Worm (Caenorhabditis elegans) whole organism, late embryonic: ENCODE measurements around the gene Y49F6B.20.

Experiments
- C08G9.2 ChIP-seq: sonication (generic microtip); optimal IDR thresholded peaks from 2 replicates; lab custom pipeline; 2016; ENCODE audit warnings: mild to moderate bottlenecking, missing genetic modification characterization, moderate library complexity, missing compliant biosample characterization
- C38D4.7 ChIP-seq: fragments of 200-800 bp; sonication (Bioruptor generic); optimal IDR thresholded peaks from 2 replicates; lab custom pipeline; 2018; ENCODE audit warnings: mild to moderate bottlenecking, missing genetic modification characterization, moderate library complexity, missing compliant biosample characterization
- ceh-18 ChIP-seq: sonication (generic microtip); optimal IDR thresholded peaks from 2 replicates; lab custom pipeline; 2016; ENCODE audit warnings: missing genetic modification characterization, missing compliant biosample characterization
- ceh-19 ChIP-seq: fragments of 200-800 bp; sonication (Bioruptor generic); optimal IDR thresholded peaks from 2 replicates; lab custom pipeline; 2018; ENCODE audit warnings: mild to moderate bottlenecking, missing genetic modification characterization, missing compliant biosample characterization
- ceh-2 ChIP-seq: sonication (generic microtip); optimal IDR thresholded peaks from 2 replicates; lab custom pipeline; 2016; ENCODE audit warnings: missing genotype, missing genetic modification characterization, missing compliant biosample characterization
- ceh-45 ChIP-seq: fragments of 200-800 bp; sonication (Bioruptor generic); IDR thresholded peaks from 2 replicates; pipeline ENCODE4 v1.3.6; 2022; ENCODE audit warnings: missing genetic modification reagents, missing genetic modification characterization, missing compliant biosample characterization
- ceh-48 ChIP-seq: sonication (generic microtip); optimal IDR thresholded peaks from 2 replicates; lab custom pipeline; 2016; ENCODE audit warnings: missing genetic modification characterization, inconsistent platforms, missing compliant biosample characterization
- elt-2 ChIP-seq: sonication (generic microtip); optimal IDR thresholded peaks from 2 replicates; lab custom pipeline; 2016; ENCODE audit warnings: missing genetic modification reagents, missing genetic modification characterization, missing compliant biosample characterization
- elt-4 ChIP-seq: sonication (generic microtip); optimal IDR thresholded peaks from 2 replicates; lab custom pipeline; 2016; ENCODE audit warnings: missing genetic modification characterization, missing compliant biosample characterization
- ets-4 ChIP-seq: sonication (generic microtip); optimal IDR thresholded peaks from 2 replicates; lab custom pipeline; 2016; ENCODE audit warnings: missing genetic modification characterization, missing compliant biosample characterization
- fax-1 ChIP-seq: sonication (generic microtip); optimal IDR thresholded peaks from 2 replicates; lab custom pipeline; 2016; ENCODE audit warnings: missing genotype, missing genetic modification characterization, missing compliant biosample characterization
- fkh-10 ChIP-seq: fragments of 150-350 bp; optimal IDR thresholded peaks from 2 replicates; lab custom pipeline; 2014; ENCODE audit warnings: missing biosample characterization, missing genetic modification reagents, missing genetic modification characterization
- hlh-13 ChIP-seq: fragments of 200-800 bp; sonication (Bioruptor generic); optimal IDR thresholded peaks from 2 replicates; lab custom pipeline; 2018; ENCODE audit warnings: mild to moderate bottlenecking, missing genetic modification characterization, missing compliant biosample characterization
- hlh-30 ChIP-seq: sonication (generic microtip); optimal IDR thresholded peaks from 2 replicates; lab custom pipeline; 2017; ENCODE audit warnings: antibody characterized with exemption, missing genetic modification characterization, missing compliant biosample characterization; ENCODE audit not compliant: insufficient read depth
- hlh-8 ChIP-seq: sonication (generic microtip); optimal IDR thresholded peaks from 2 replicates; lab custom pipeline; 2016; ENCODE audit warnings: missing genotype, missing genetic modification characterization, missing compliant biosample characterization
- lim-6 ChIP-seq: sonication (generic microtip); optimal IDR thresholded peaks from 2 replicates; lab custom pipeline; 2016; ENCODE audit warnings: missing genetic modification characterization, missing compliant biosample characterization
- nfya-1 ChIP-seq: sonication (generic microtip); optimal IDR thresholded peaks from 2 replicates; lab custom pipeline; 2017; ENCODE audit warnings: missing genetic modification characterization, mild to moderate bottlenecking, missing compliant biosample characterization, antibody characterized with exemption, moderate library complexity
- nhr-232 ChIP-seq: sonication (generic microtip); optimal IDR thresholded peaks from 2 replicates; lab custom pipeline; 2016; ENCODE audit warnings: missing genetic modification characterization, missing compliant biosample characterization
- pag-3 ChIP-seq: sonication (generic microtip); optimal IDR thresholded peaks from 2 replicates; lab custom pipeline; 2016; ENCODE audit warnings: missing compliant biosample characterization, missing genetic modification characterization, borderline replicate concordance
- pha-2 ChIP-seq: sonication (generic microtip); optimal IDR thresholded peaks from 2 replicates; lab custom pipeline; 2017; ENCODE audit warnings: mild to moderate bottlenecking, missing genetic modification characterization, missing compliant biosample characterization
- pros-1 ChIP-seq: fragments of 150-350 bp; optimal IDR thresholded peaks from 2 replicates; lab custom pipeline; 2014; ENCODE audit warnings: missing biosample characterization, missing genetic modification reagents, missing genetic modification characterization
- sox-4 ChIP-seq: sonication (generic microtip); optimal IDR thresholded peaks from 2 replicates; lab custom pipeline; 2017; ENCODE audit warnings: mild to moderate bottlenecking, missing genetic modification characterization, inconsistent platforms, missing compliant biosample characterization
- tbx-2 ChIP-seq: sonication (generic microtip); optimal IDR thresholded peaks from 2 replicates; lab custom pipeline; 2016; ENCODE audit warnings: missing genetic modification characterization, missing compliant biosample characterization
- tbx-7 ChIP-seq: sonication (generic microtip); optimal IDR thresholded peaks from 2 replicates; lab custom pipeline; 2016; ENCODE audit warnings: missing genotype, missing genetic modification characterization, missing compliant biosample characterization
- ttx-3 ChIP-seq: sonication (generic microtip); optimal IDR thresholded peaks from 2 replicates; lab custom pipeline; 2016; ENCODE audit warnings: missing genetic modification reagents, missing genetic modification characterization, missing compliant biosample characterization
- unc-3 ChIP-seq, 2 experiments: fragments of 200-800 bp in 1 of 2; sonication (Bioruptor generic) in 1 of 2; sonication (generic microtip) in 1 of 2; conservative IDR thresholded peaks in 1 of 2; optimal IDR thresholded peaks in 1 of 2; 2 replicates each; pipeline versions ENCODE4 v1.3.6 to Lab custom; 2016 to 2022; ENCODE audit warnings: missing compliant biosample characterization in 2 of 2, missing genetic modification characterization in 2 of 2, missing genetic modification reagents in 1 of 2
- unc-86 ChIP-seq: sonication (generic microtip); optimal IDR thresholded peaks from 2 replicates; lab custom pipeline; 2016; ENCODE audit warnings: missing genetic modification characterization, missing compliant biosample characterization
- zip-5 ChIP-seq: sonication (generic microtip); optimal IDR thresholded peaks from 2 replicates; lab custom pipeline; 2016; ENCODE audit warnings: missing genetic modification characterization, missing compliant biosample characterization

Gene Y49F6B.20

ce11 chrII:3428158-3428704 is 42.2 kb downstream of the Y49F6B.20 start:
- TF ChIP-seq elt-4 (tag; lab: Kevin White, UChicago) (no peak), ceh-19 (GFP tag; lab: Kevin White, UChicago) (peak; percentile 49), unc-3 (GFP tag; conservative IDR thresholded peaks at IDR 0.05; lab: Robert Waterston, UW) (no peak), unc-3 (tag; optimal IDR thresholded peaks at IDR 0.05; lab: Kevin White, UChicago) (peak; percentile 11), hlh-30 (peak; percentile 28), ceh-48 (tag; lab: Kevin White, UChicago) (peak; percentile 85), hlh-8 (tag; lab: Kevin White, UChicago) (no peak), ceh-45 (no peak), nfya-1 (tag; lab: Kevin White, UChicago) (peak; percentile 8), pag-3 (tag; lab: Kevin White, UChicago) (no peak), ceh-2 (tag; lab: Kevin White, UChicago) (no peak), sox-4 (peak; percentile 17), ttx-3 (tag; lab: Kevin White, UChicago) (no peak), pha-2 (tag; lab: Kevin White, UChicago) (no peak), C38D4.7 (GFP tag; lab: Kevin White, UChicago) (no peak), ceh-18 (tag; lab: Kevin White, UChicago) (no peak)
- TF ChIP-seq, all 69 proteins: peak for 6

ce11 chrII:3425433-3425832 is 45.0 kb downstream of the Y49F6B.20 start, which contains the start of gene nep-11:
Gene nep-11 (minus strand): TSS chrII:3425533.
- TF ChIP-seq fkh-10 (no peak), lim-6 (tag; lab: Kevin White, UChicago) (no peak), unc-86 (tag; lab: Kevin White, UChicago) (no peak), pros-1 (no peak), tbx-2 (tag; lab: Kevin White, UChicago) (no peak), ceh-45 (no peak), zip-5 (tag; lab: Kevin White, UChicago) (no peak), ets-4 (tag; lab: Kevin White, UChicago) (no peak)

ce11 chrII:3422938-3423337 is 47.5 kb downstream of the Y49F6B.20 start:
- TF ChIP-seq ceh-45, result no peak
- no peak for TF ChIP-seq C08G9.2 (tag; lab: Kevin White, UChicago)
- no peak for TF ChIP-seq nhr-232 (tag; lab: Kevin White, UChicago)
- no peak for TF ChIP-seq tbx-7 (tag; lab: Kevin White, UChicago)
- no peak for TF ChIP-seq ceh-2 (tag; lab: Kevin White, UChicago)
- TF ChIP-seq fax-1 (tag; lab: Kevin White, UChicago), result no peak
- no peak for TF ChIP-seq hlh-13 (GFP tag; lab: Kevin White, UChicago)
- no peak for TF ChIP-seq elt-2 (tag; lab: Kevin White, UChicago)
- TF ChIP-seq, all 69 proteins: peak for 0
